Worm (Caenorhabditis elegans) whole organism, L4 larva: ENCODE data around the gene nhr-129.

Source experiments
- F10B5.3 ChIP-seq: sonication (generic microtip); optimal IDR thresholded peaks from 2 replicates; lab custom pipeline; 2016; ENCODE audit warnings: mild to moderate bottlenecking, missing genetic modification characterization, missing compliant biosample characterization
- F44E2.7 ChIP-seq: fragments of 200-800 bp; sonication (Bioruptor generic); IDR thresholded peaks from 2 replicates; pipeline ENCODE4 v2.1.2; 2022; ENCODE audit warnings: missing genetic modification characterization, missing compliant biosample characterization
- T20F7.1 ChIP-seq: fragments of 200-800 bp; sonication (Bioruptor generic); optimal IDR thresholded peaks from 2 replicates; lab custom pipeline; 2018; ENCODE audit warnings: mild to moderate bottlenecking, missing genetic modification characterization, missing compliant biosample characterization
- Y48G9A.11 ChIP-seq: fragments of 200-800 bp; sonication (Bioruptor generic); IDR thresholded peaks from 2 replicates; pipeline ENCODE4 v1.3.6; 2022; ENCODE audit warnings: missing genetic modification reagents, missing genetic modification characterization, missing compliant biosample characterization
- ZK546.5 ChIP-seq, 2 experiments: sonication (generic microtip); optimal IDR thresholded peaks; 2 replicates each; lab custom pipeline; 2017; ENCODE audit warnings: missing biosample characterization in 2 of 2, missing genetic modification characterization in 2 of 2
- arid-1 ChIP-seq: fragments of 200-800 bp; sonication (Bioruptor generic); conservative IDR thresholded peaks from 2 replicates; pipeline ENCODE4 v1.3.6; 2022; ENCODE audit warnings: missing genetic modification reagents, missing genetic modification characterization, missing compliant biosample characterization
- ceh-20 ChIP-seq: fragments of 200-800 bp; sonication (Bioruptor generic); IDR thresholded peaks from 2 replicates; pipeline ENCODE4 v1.3.6; 2022; ENCODE audit warnings: missing genetic modification reagents, missing genetic modification characterization, missing compliant biosample characterization
- ceh-28 ChIP-seq: fragments of 150-350 bp; optimal IDR thresholded peaks from 2 replicates; lab custom pipeline; 2014; ENCODE audit warnings: missing biosample characterization, missing genetic modification reagents, missing genetic modification characterization
- ceh-32 ChIP-seq: sonication (generic microtip); optimal IDR thresholded peaks from 2 replicates; lab custom pipeline; 2016; ENCODE audit warnings: mild to moderate bottlenecking, missing genetic modification characterization, missing compliant biosample characterization; ENCODE audit not compliant: poor library complexity
- ceh-44 ChIP-seq: fragments of 200-800 bp; sonication (Bioruptor generic); IDR thresholded peaks from 2 replicates; pipeline ENCODE4 v1.3.6; 2022; ENCODE audit warnings: missing genetic modification reagents, missing genetic modification characterization, missing compliant biosample characterization
- ceh-62 ChIP-seq: sonication (generic microtip); optimal IDR thresholded peaks from 2 replicates; lab custom pipeline; 2017; ENCODE audit warnings: missing biosample characterization, missing genetic modification characterization
- ces-1 ChIP-seq: fragments of 150-350 bp; sonication (generic microtip); optimal IDR thresholded peaks from 4 replicates; lab custom pipeline; 2014; ENCODE audit warnings: missing biosample characterization, missing genetic modification reagents, missing genetic modification characterization
- daf-16 ChIP-seq, 3 experiments: sonication (generic microtip); optimal IDR thresholded peaks; 2 replicates each; lab custom pipeline; 2016 to 2017; ENCODE audit warnings: missing genetic modification characterization in 3 of 3, missing genetic modification reagents in 3 of 3, mild to moderate bottlenecking in 2 of 3, missing compliant biosample characterization in 2 of 3, missing biosample characterization in 1 of 3, moderate library complexity in 1 of 3
- daf-19 ChIP-seq: fragments of 200-800 bp; sonication (Bioruptor generic); conservative IDR thresholded peaks from 2 replicates; pipeline ENCODE4 v1.3.6; 2022; ENCODE audit warnings: missing genetic modification characterization, missing compliant biosample characterization
- dmd-6 ChIP-seq: fragments of 200-800 bp; sonication (Bioruptor generic); IDR thresholded peaks from 2 replicates; pipeline ENCODE4 v1.3.6; 2022; ENCODE audit warnings: missing genetic modification reagents, missing genetic modification characterization, missing compliant biosample characterization
- dmd-9 ChIP-seq: fragments of 200-800 bp; sonication (Bioruptor generic); IDR thresholded peaks from 2 replicates; pipeline ENCODE4 v1.3.6; 2022; ENCODE audit warnings: missing genetic modification reagents, missing genetic modification characterization, missing compliant biosample characterization
- dve-1 ChIP-seq: sonication (generic microtip); optimal IDR thresholded peaks from 2 replicates; lab custom pipeline; 2017; ENCODE audit warnings: antibody characterized with exemption, mild to moderate bottlenecking, missing genetic modification characterization, missing compliant biosample characterization; ENCODE audit not compliant: insufficient read depth
- egl-27 ChIP-seq: sonication (generic microtip); optimal IDR thresholded peaks from 3 replicates; lab custom pipeline; 2017; ENCODE audit warnings: missing biosample characterization, missing genetic modification reagents, missing genetic modification characterization
- hif-1 ChIP-seq, 2 experiments: sonication (generic microtip); optimal IDR thresholded peaks; 2 replicates each; lab custom pipeline; 2016 to 2017; ENCODE audit warnings: missing compliant biosample characterization in 2 of 2, missing genetic modification characterization in 2 of 2, missing genetic modification reagents in 2 of 2, missing genotype in 2 of 2, mild to moderate bottlenecking in 1 of 2
- hlh-11 ChIP-seq: fragments of 200-800 bp; sonication (Bioruptor generic); optimal IDR thresholded peaks from 2 replicates; lab custom pipeline; 2018; ENCODE audit warnings: mild to moderate bottlenecking, missing genetic modification characterization, missing compliant biosample characterization
- lin-15B ChIP-seq: fragments of 150-350 bp; sonication (generic microtip); optimal IDR thresholded peaks from 3 replicates; lab custom pipeline; 2014; ENCODE audit warnings: missing biosample characterization, missing genetic modification characterization
- lin-29 ChIP-seq: fragments of 200-800 bp; sonication (Bioruptor generic); IDR thresholded peaks from 2 replicates; pipeline ENCODE4 v1.3.6; 2022; ENCODE audit warnings: missing genetic modification reagents, missing genetic modification characterization, missing compliant biosample characterization
- lin-38 ChIP-seq: fragments of 200-800 bp; sonication (Bioruptor generic); IDR thresholded peaks from 2 replicates; pipeline ENCODE4 v1.3.6; 2022; ENCODE audit warnings: missing genetic modification reagents, missing genetic modification characterization, missing compliant biosample characterization
- madf-9 ChIP-seq: fragments of 200-800 bp; sonication (Bioruptor generic); conservative IDR thresholded peaks from 2 replicates; pipeline ENCODE4 v1.3.6; 2022; ENCODE audit warnings: missing genetic modification reagents, missing genetic modification characterization, missing compliant biosample characterization
- mdt-29 ChIP-seq: fragments of 200-800 bp; sonication (Bioruptor generic); IDR thresholded peaks from 2 replicates; pipeline ENCODE4 v1.3.6; 2022; ENCODE audit warnings: missing genetic modification reagents, missing genetic modification characterization, missing compliant biosample characterization
- mes-2 ChIP-seq: sonication (generic microtip); optimal IDR thresholded peaks from 2 replicates; lab custom pipeline; 2016; ENCODE audit warnings: missing genotype, mild to moderate bottlenecking, missing genetic modification characterization, missing compliant biosample characterization; ENCODE audit not compliant: poor library complexity, severe bottlenecking
- mxl-2 ChIP-seq: fragments of 200-800 bp; sonication (Bioruptor generic); conservative IDR thresholded peaks from 2 replicates; pipeline ENCODE4 v1.3.6; 2022; ENCODE audit warnings: missing genetic modification reagents, missing genetic modification characterization, missing compliant biosample characterization
- nhr-102 ChIP-seq: sonication (generic microtip); optimal IDR thresholded peaks from 2 replicates; lab custom pipeline; 2016; ENCODE audit warnings: mild to moderate bottlenecking, missing genetic modification characterization, moderate library complexity, missing compliant biosample characterization
- nhr-111 ChIP-seq: fragments of 200-800 bp; sonication (Bioruptor generic); optimal IDR thresholded peaks from 2 replicates; lab custom pipeline; 2018; ENCODE audit warnings: mild to moderate bottlenecking, missing genetic modification characterization, missing compliant biosample characterization
- nhr-25 ChIP-seq: sonication (generic microtip); optimal IDR thresholded peaks from 2 replicates; lab custom pipeline; 2017; ENCODE audit warnings: missing genetic modification characterization, mild to moderate bottlenecking, missing compliant biosample characterization, antibody characterized with exemption, moderate library complexity, borderline replicate concordance; ENCODE audit not compliant: insufficient read depth
- nhr-28 ChIP-seq: fragments of 150-350 bp; optimal IDR thresholded peaks from 2 replicates; lab custom pipeline; 2014; ENCODE audit warnings: missing biosample characterization, missing genetic modification characterization
- nhr-41 ChIP-seq: fragments of 200-800 bp; sonication (Bioruptor generic); IDR thresholded peaks from 2 replicates; pipeline ENCODE4 v1.3.6; 2022; ENCODE audit warnings: missing genetic modification reagents, missing genetic modification characterization, missing compliant biosample characterization
- pqm-1 ChIP-seq: sonication (generic microtip); optimal IDR thresholded peaks from 2 replicates; lab custom pipeline; 2017; ENCODE audit warnings: missing biosample characterization, missing genetic modification characterization
- saeg-2 ChIP-seq: fragments of 200-800 bp; sonication (Bioruptor generic); IDR thresholded peaks from 2 replicates; pipeline ENCODE4 v1.3.6; 2022; ENCODE audit warnings: missing genetic modification reagents, missing genetic modification characterization, missing compliant biosample characterization
- snpc-1.2 ChIP-seq: fragments of 200-800 bp; sonication (Bioruptor generic); IDR thresholded peaks from 2 replicates; pipeline ENCODE4 v1.3.6; 2022; ENCODE audit warnings: missing genetic modification reagents, missing genetic modification characterization, missing compliant biosample characterization
- snpc-4 ChIP-seq: fragments of 150-350 bp; optimal IDR thresholded peaks from 2 replicates; lab custom pipeline; 2014; ENCODE audit warnings: missing biosample characterization, missing genetic modification characterization
- spr-1 ChIP-seq: sonication (generic microtip); optimal IDR thresholded peaks from 2 replicates; lab custom pipeline; 2016; ENCODE audit warnings: mild to moderate bottlenecking, missing genetic modification characterization, missing compliant biosample characterization
- tag-97 ChIP-seq: fragments of 200-800 bp; sonication (Bioruptor generic); IDR thresholded peaks from 2 replicates; pipeline ENCODE4 v1.3.6; 2022; ENCODE audit warnings: missing genetic modification characterization, missing compliant biosample characterization
- unc-130 ChIP-seq: sonication (generic microtip); optimal IDR thresholded peaks from 2 replicates; lab custom pipeline; 2016; ENCODE audit warnings: missing genetic modification reagents, missing genetic modification characterization, missing compliant biosample characterization
- unc-39 ChIP-seq: sonication (generic microtip); optimal IDR thresholded peaks from 2 replicates; lab custom pipeline; 2017; ENCODE audit warnings: missing biosample characterization, missing genetic modification characterization
- zag-1 ChIP-seq: fragments of 150-350 bp; optimal IDR thresholded peaks from 2 replicates; lab custom pipeline; 2014; ENCODE audit warnings: missing biosample characterization, missing genetic modification characterization
- ztf-11 ChIP-seq: fragments of 150-350 bp; optimal IDR thresholded peaks from 2 replicates; lab custom pipeline; 2014; ENCODE audit warnings: missing biosample characterization, missing genetic modification characterization

Gene nhr-129

DNA sequence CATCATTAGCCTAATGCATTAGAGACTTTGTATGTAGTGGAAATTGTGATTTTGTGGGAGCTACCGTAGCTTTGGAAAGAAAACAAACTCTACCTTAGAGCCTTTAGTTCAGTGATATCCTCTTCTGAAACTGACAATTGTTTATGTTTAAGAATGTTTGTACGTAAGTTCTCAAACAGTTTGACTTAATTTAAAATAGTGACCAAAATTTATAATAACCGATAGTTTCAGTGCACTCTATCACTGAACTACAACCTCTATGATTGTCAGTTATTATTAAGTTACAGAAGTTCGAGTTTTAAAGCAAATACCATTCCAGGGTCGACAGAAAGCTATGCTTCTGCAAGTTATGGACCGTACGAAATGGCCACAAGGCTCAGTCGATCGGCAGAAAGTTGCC lies 22.2 kb downstream of the nhr-129 start, which contains the start of gene C50B6.1:
Gene C50B6.1, plus strand, starts transcription at position 301 of the 400 bp plus-strand sequence.
- no peak for TF ChIP-seq egl-27 (tag; lab: Kevin White, UChicago)
- no peak for TF ChIP-seq saeg-2
- no peak for TF ChIP-seq mes-2 (tag; lab: Kevin White, UChicago)
- no peak for TF ChIP-seq F44E2.7 (GFP tag; lab: Robert Waterston, UW)
- no peak for TF ChIP-seq daf-16 (GFP tag; optimal IDR thresholded peaks at IDR 0.05; lab: Kevin White, UChicago)
- no peak for TF ChIP-seq daf-16 (tag; optimal IDR thresholded peaks at IDR 0.05; lab: Kevin White, UChicago)
- no peak for TF ChIP-seq nhr-111 (GFP tag; lab: Kevin White, UChicago)
- TF ChIP-seq ceh-28: no peak
- no peak for TF ChIP-seq unc-130 (GFP tag; lab: Kevin White, UChicago)
- TF ChIP-seq lin-29 (GFP tag; lab: Robert Waterston, UW): no peak
- no peak for TF ChIP-seq ztf-11 (tag; lab: Kevin White, UChicago)
- TF ChIP-seq, all 104 proteins: peak for 0

DNA sequence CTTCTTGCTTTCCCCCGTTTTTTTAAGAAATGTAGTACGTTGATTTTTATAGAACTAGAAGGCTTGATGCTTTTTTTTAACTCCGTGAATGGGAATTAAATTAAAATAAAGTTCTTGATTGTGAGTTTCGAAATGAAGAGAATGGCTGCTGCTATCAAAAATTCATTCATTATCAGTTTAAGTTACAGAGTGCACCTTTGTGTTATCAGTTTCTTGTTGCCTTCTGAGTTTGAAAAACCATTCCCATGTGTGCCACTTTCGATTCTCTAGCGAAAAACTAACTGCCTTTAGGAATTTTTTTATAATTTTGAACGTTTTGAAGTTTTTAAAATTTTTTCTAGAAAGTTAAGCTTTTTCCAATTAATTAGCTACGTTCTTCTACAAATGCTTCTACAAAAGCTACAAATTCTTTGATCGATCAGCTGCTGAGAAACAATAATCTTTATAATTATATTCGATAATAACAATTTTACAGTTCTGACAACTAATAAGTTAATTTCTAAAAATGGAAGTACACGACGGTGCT lies 26.1 kb downstream of the nhr-129 start, which contains the start of gene C26E1.2:
Gene C26E1.2, plus strand, starts transcription at position 476 of the 526 bp plus-strand sequence.
- TF ChIP-seq hif-1 (tag; optimal IDR thresholded peaks at IDR 0.05; lab: Kevin White, UChicago) (no peak), ztf-11 (tag; lab: Kevin White, UChicago) (no peak), F10B5.3 (tag; lab: Kevin White, UChicago) (no peak), tag-97 (GFP tag; lab: Robert Waterston, UW) (no peak), nhr-28 (tag; lab: Kevin White, UChicago) (peak; percentile 75), zag-1 (tag; lab: Kevin White, UChicago) (no peak), ces-1 (GFP tag; lab: Kevin White, UChicago) (no peak), madf-9 (GFP tag; lab: Robert Waterston, UW) (no peak), snpc-4 (tag; lab: Kevin White, UChicago) (no peak), mes-2 (tag; lab: Kevin White, UChicago) (no peak), lin-15B (no peak), dmd-6 (GFP tag; lab: Robert Waterston, UW) (peak; percentile 37; the same call in 1 of the 2 replicates), ZK546.5 (tag; optimal IDR thresholded peaks at IDR 0.05; lab: Kevin White, UChicago) (no peak), dve-1 (tag; lab: Kevin White, UChicago) (peak; percentile 12), arid-1 (GFP tag; lab: Robert Waterston, UW) (no peak), unc-39 (tag; lab: Kevin White, UChicago) (no peak), Y48G9A.11 (GFP tag; lab: Robert Waterston, UW) (no peak), nhr-41 (no peak), pqm-1 (tag; lab: Kevin White, UChicago) (peak; percentile 91), lin-38 (GFP tag; lab: Robert Waterston, UW) (no peak), snpc-1.2 (GFP tag; lab: Robert Waterston, UW) (no peak), ceh-62 (no peak), hlh-11 (tag; lab: Kevin White, UChicago) (peak; percentile 45), F44E2.7 (GFP tag; lab: Robert Waterston, UW) (no peak), spr-1 (tag; lab: Kevin White, UChicago) (no peak), ceh-44 (GFP tag; lab: Robert Waterston, UW) (no peak), T20F7.1 (GFP tag; lab: Kevin White, UChicago) (no peak), dmd-9 (GFP tag; lab: Robert Waterston, UW) (no peak), daf-16 (GFP tag; optimal IDR thresholded peaks at IDR 0.05; lab: Kevin White, UChicago) (no peak), daf-16 (tag; optimal IDR thresholded peaks at IDR 0.05; lab: Kevin White, UChicago) (peak; percentile 55), nhr-25 (no peak), ceh-32 (no peak), mdt-29 (no peak), mxl-2 (GFP tag; lab: Robert Waterston, UW) (no peak), ceh-20 (GFP tag; lab: Robert Waterston, UW) (no peak), nhr-102 (tag; lab: Kevin White, UChicago) (no peak), daf-19 (GFP tag; lab: Robert Waterston, UW) (no peak)
